Worm (Caenorhabditis elegans) whole organism, young adult: Measurements from ENCODE around the gene oac-42.

ENCODE experiments used
- K12H6.12 ChIP-seq: fragments of 200-800 bp; sonication (Bioruptor generic); optimal IDR thresholded peaks from 2 replicates; lab custom pipeline; 2018; ENCODE audit warnings: mild to moderate bottlenecking, missing genetic modification characterization, missing compliant biosample characterization
- Y53G8AR.9 ChIP-seq: fragments of 200-800 bp; sonication (Bioruptor generic); conservative IDR thresholded peaks from 2 replicates; pipeline ENCODE4 v1.3.6; 2022; ENCODE audit warnings: missing genetic modification reagents, missing genetic modification characterization, missing compliant biosample characterization
- ama-1 ChIP-seq, 3 experiments: fragments of 150-350 bp in 1 of 3; sonication (generic microtip) in 2 of 3; optimal IDR thresholded peaks; 2 replicates each; lab custom pipeline; 2014 to 2018; ENCODE audit warnings: missing biosample characterization in 2 of 3, missing genetic modification characterization in 2 of 3, missing genetic modification reagents in 2 of 3
- attf-6 ChIP-seq: fragments of 200-800 bp; sonication (Bioruptor generic); IDR thresholded peaks from 2 replicates; pipeline ENCODE4 v1.3.6; 2022; ENCODE audit warnings: missing genetic modification reagents, missing genetic modification characterization, missing compliant biosample characterization
- bed-1 ChIP-seq: fragments of 200-800 bp; sonication (Bioruptor generic); IDR thresholded peaks from 2 replicates; pipeline ENCODE4 v1.3.6; 2022; ENCODE audit warnings: missing genetic modification reagents, missing genetic modification characterization, missing compliant biosample characterization
- fkh-3 ChIP-seq: sonication (generic microtip); optimal IDR thresholded peaks from 2 replicates; lab custom pipeline; 2016; ENCODE audit warnings: mild to moderate bottlenecking, missing genetic modification characterization, missing compliant biosample characterization
- madf-3 ChIP-seq: fragments of 200-800 bp; sonication (Bioruptor generic); IDR thresholded peaks from 2 replicates; pipeline ENCODE4 v1.3.6; 2022; ENCODE audit warnings: missing genetic modification reagents, missing genetic modification characterization, missing compliant biosample characterization
- nhr-80 ChIP-seq: sonication (generic microtip); optimal IDR thresholded peaks from 2 replicates; lab custom pipeline; 2016; ENCODE audit warnings: missing genetic modification characterization, missing compliant biosample characterization
- pha-4 ChIP-seq: fragments of 150-350 bp; sonication (generic microtip); optimal IDR thresholded peaks from 2 replicates; lab custom pipeline; 2014; ENCODE audit warnings: missing biosample characterization, missing genetic modification reagents, missing genetic modification characterization
- tbx-9 ChIP-seq: sonication (generic microtip); optimal IDR thresholded peaks from 2 replicates; lab custom pipeline; 2016; ENCODE audit warnings: borderline replicate concordance, missing genetic modification characterization, inconsistent platforms, missing compliant biosample characterization
- unc-62 ChIP-seq: fragments of 150-350 bp; optimal IDR thresholded peaks from 2 replicates; lab custom pipeline; 2014; ENCODE audit warnings: missing biosample characterization, missing genetic modification reagents, missing genetic modification characterization
- zfh-2 ChIP-seq: fragments of 200-800 bp; sonication (Bioruptor generic); conservative IDR thresholded peaks from 2 replicates; pipeline ENCODE4 v1.3.6; 2022; ENCODE audit warnings: missing genetic modification reagents, missing genetic modification characterization, missing compliant biosample characterization
- zim-3 ChIP-seq: sonication (generic microtip); optimal IDR thresholded peaks from 2 replicates; lab custom pipeline; 2017; ENCODE audit warnings: mild to moderate bottlenecking, missing genetic modification characterization, moderate library complexity, missing compliant biosample characterization
- ztf-26 ChIP-seq: sonication (generic microtip); optimal IDR thresholded peaks from 2 replicates; lab custom pipeline; 2017; ENCODE audit warnings: missing genetic modification characterization, missing compliant biosample characterization

ce11 chrV:15912677-15913076 lies 28.1 kb upstream of the oac-42 start:
- no peak for TF ChIP-seq ama-1 (optimal IDR thresholded peaks at IDR 0.05; lab: Kevin White, UChicago)
- TF ChIP-seq ama-1 (GFP tag; optimal IDR thresholded peaks at IDR 0.05; lab: Kevin White, UChicago) = no peak
- TF ChIP-seq zfh-2 (GFP tag; lab: Robert Waterston, UW) = peak; percentile 73
- TF ChIP-seq pha-4 (tag; lab: Kevin White, UChicago) = no peak
- no peak for TF ChIP-seq zim-3 (tag; lab: Kevin White, UChicago)
- no peak for TF ChIP-seq tbx-9 (tag; lab: Kevin White, UChicago)
- no peak for TF ChIP-seq bed-1 (GFP tag; lab: Robert Waterston, UW)
- no peak for TF ChIP-seq K12H6.12
- TF ChIP-seq unc-62 (GFP tag; lab: Kevin White, UChicago) = no peak
- no peak for TF ChIP-seq nhr-80
- no peak for TF ChIP-seq attf-6 (GFP tag; lab: Robert Waterston, UW)
- TF ChIP-seq Y53G8AR.9 (GFP tag; lab: Robert Waterston, UW) = no peak
- no peak for TF ChIP-seq ztf-26 (tag; lab: Kevin White, UChicago)
- TF ChIP-seq madf-3 = no peak
- no peak for TF ChIP-seq fkh-3
